Worm (Caenorhabditis elegans): ENCODE measurements around the gene ZK353.4.

The ZK353.4 gene

DNA sequence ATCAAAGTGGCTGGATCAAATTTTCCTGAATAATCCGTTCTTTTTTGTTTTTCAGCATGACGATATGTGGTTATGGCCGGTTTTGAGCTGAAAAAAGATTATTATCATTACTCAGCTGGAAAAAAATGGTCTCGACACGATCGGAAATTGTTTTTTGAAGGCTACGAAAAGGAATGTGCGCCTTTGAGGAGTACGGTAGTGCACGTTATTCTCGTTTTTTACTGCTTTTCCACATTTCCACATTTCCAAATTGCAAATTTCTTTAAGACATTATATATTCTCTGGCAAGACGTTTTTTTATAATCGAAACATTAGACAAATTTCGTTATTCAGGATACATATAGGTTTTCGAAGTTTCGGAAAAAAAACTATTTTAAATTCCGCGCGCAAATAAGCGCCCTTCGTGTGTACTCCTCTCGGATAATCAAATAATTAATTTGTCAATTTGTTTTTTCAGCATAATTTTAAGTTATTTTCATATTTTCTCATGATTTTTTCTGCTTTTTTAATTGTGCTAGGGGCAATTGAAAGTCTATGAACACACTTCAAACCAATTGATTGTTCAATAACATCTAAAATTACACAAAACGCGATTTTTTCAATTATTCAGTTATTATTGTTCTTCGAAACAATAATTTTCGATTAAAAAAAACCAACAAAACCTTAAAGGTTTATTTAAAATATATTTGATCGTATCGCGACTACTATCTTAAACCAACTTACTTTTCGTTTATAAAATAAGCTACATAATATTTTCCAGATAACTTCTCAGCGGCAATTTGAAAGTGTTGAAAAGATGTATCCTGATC, 26.0 kb downstream of the ZK353.4 start, which contains the start of gene R05D3.3:
Gene R05D3.3 (plus strand): TSS at position 759 of the 809 bp plus-strand sequence.
- TF ChIP-seq mab-5 (tag; optimal IDR thresholded peaks at IDR 0.05) (no peak), ces-1 (GFP tag; optimal IDR thresholded peaks at IDR 0.05) (no peak), mep-1 (tag; optimal IDR thresholded peaks at IDR 0.05) (no peak), flh-1 (GFP tag; optimal IDR thresholded peaks at IDR 0.05) (no peak)

DNA sequence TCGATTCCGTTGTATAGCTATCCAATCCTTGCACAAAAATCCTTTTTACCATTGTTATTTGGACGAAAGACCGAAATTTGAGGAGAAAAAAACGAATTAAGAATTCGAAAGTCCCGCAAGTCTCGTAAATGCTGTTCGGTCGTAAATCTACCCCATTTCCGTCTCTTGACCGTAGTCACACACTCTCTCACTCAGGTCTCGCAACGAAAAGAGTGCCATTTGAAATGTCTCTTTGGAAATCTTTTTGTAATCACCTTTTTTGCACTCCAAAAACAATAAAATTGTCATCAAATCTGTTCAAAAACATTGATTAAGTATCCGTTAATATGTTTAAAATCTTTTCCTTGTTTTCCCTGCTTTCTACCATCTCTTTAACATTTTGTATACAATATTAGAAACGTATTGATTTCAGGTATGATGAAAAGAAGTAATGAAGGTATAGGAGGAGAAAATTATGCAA, 31.2 kb downstream of the ZK353.4 start, which contains the start of the genes R05D3.8 and rfp-1:
Gene R05D3.8 (minus strand): TSS at position 115 of the 460 bp plus-strand sequence.
Gene rfp-1 (plus strand): TSS at position 410 of the 460 bp plus-strand sequence.
- peak; percentile 11 for TF ChIP-seq nhr-12 (tag; optimal IDR thresholded peaks at IDR 0.05)
- no peak for TF ChIP-seq flh-1 (GFP tag; optimal IDR thresholded peaks at IDR 0.05)
- peak; percentile 50 for TF ChIP-seq unc-120 (tag; optimal IDR thresholded peaks at IDR 0.05; ENCODE audit: poor library complexity, severe bottlenecking)
- TF ChIP-seq pha-4 (tag; optimal IDR thresholded peaks at IDR 0.05) = peak; percentile 51
- peak; percentile 13 for TF ChIP-seq nhr-28 (tag; optimal IDR thresholded peaks at IDR 0.05)
- no peak for TF ChIP-seq cnd-1 (tag; optimal IDR thresholded peaks at IDR 0.05)
- TF ChIP-seq hlh-1 (tag; optimal IDR thresholded peaks at IDR 0.05) = peak; percentile 43
- peak; percentile 75 for TF ChIP-seq nhr-237 (tag; optimal IDR thresholded peaks at IDR 0.05)
- peak; percentile 65 for TF ChIP-seq ces-1 (GFP tag; optimal IDR thresholded peaks at IDR 0.05)
- peak; percentile 51 for TF ChIP-seq unc-62 (GFP tag; optimal IDR thresholded peaks at IDR 0.05)
- peak; percentile 96 for TF ChIP-seq lsy-2 (tag; optimal IDR thresholded peaks at IDR 0.05)
- TF ChIP-seq mep-1 (tag; optimal IDR thresholded peaks at IDR 0.05) = peak; percentile 83
- peak; percentile 23 for TF ChIP-seq nhr-2 (tag; optimal IDR thresholded peaks at IDR 0.05)
- no peak for TF ChIP-seq blmp-1 (tag; optimal IDR thresholded peaks at IDR 0.05)
- TF ChIP-seq elt-3 (tag; optimal IDR thresholded peaks at IDR 0.05) = no peak
- peak; percentile 59 for TF ChIP-seq ceh-39 (tag; optimal IDR thresholded peaks at IDR 0.05)

DNA sequence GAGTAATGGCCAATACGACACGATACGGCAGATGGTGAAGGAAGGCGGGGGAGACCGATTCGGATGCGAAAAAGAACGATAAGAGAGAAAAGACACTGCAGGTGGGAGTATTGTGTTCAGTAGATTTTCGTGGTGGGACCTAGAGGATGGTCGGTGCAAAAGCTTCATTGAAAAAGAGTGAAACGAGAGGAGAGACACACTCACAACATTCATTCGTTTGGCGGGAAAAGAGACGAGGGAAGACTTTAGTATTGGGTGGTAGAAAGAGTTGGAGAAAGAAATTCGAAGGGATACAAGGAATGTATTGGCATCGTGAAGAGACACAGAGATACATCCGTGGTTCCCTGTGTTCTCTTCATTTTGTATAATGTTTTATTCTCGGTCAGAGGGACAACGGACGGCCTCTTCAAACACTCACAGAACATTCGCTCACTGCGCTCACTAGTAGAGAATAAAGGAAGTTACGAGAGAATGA, 33.0 kb downstream of the ZK353.4 start:
- peak; percentile 31 for TF ChIP-seq M03D4.4 (tag; optimal IDR thresholded peaks at IDR 0.05)
- peak; percentile 33 for TF ChIP-seq pha-4 (tag; optimal IDR thresholded peaks at IDR 0.05)
- peak; percentile 47 for TF ChIP-seq lin-32 (GFP tag; optimal IDR thresholded peaks at IDR 0.05)
- peak; percentile 48 for TF ChIP-seq mep-1 (tag; optimal IDR thresholded peaks at IDR 0.05)
- TF ChIP-seq lsy-2 (tag; optimal IDR thresholded peaks at IDR 0.05) = peak; percentile 35
- peak; percentile 64 for TF ChIP-seq unc-120 (tag; optimal IDR thresholded peaks at IDR 0.05; ENCODE audit: poor library complexity, severe bottlenecking)
- TF ChIP-seq mls-2 (tag; optimal IDR thresholded peaks at IDR 0.05) = peak; percentile 62
- TF ChIP-seq flh-1 (GFP tag; optimal IDR thresholded peaks at IDR 0.05) = no peak
- no peak for TF ChIP-seq sptf-1 (tag; optimal IDR thresholded peaks at IDR 0.05)
- peak; percentile 28 for TF ChIP-seq nhr-237 (tag; optimal IDR thresholded peaks at IDR 0.05)
- peak; percentile 68 for TF ChIP-seq ces-1 (GFP tag; optimal IDR thresholded peaks at IDR 0.05)
- TF ChIP-seq mab-5 (tag; optimal IDR thresholded peaks at IDR 0.05) = no peak
- TF ChIP-seq unc-62 (GFP tag; optimal IDR thresholded peaks at IDR 0.05) = peak; percentile 71
- TF ChIP-seq cnd-1 (tag; optimal IDR thresholded peaks at IDR 0.05) = peak; percentile 78
- TF ChIP-seq hlh-1 (tag; optimal IDR thresholded peaks at IDR 0.05) = peak; percentile 70

DNA sequence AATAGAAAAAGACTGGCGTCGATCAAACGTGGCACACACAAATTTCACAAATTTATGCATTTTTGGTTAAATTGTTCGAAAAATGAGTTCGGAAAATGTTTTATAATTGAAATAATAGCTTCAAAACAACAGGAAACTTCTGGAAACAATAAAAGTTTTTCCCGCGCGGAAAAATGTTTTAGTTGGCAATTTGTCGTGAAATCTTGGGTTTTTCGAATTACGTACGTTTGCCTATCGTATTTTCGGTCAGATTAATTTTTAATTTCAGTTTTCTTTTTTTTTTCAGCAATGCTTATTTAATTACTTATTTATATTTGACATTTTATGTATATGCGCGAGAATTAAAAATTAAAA, 34.0 kb downstream of the ZK353.4 start:
- no peak for TF ChIP-seq mab-5 (tag; optimal IDR thresholded peaks at IDR 0.05)
- no peak for TF ChIP-seq unc-120 (tag; optimal IDR thresholded peaks at IDR 0.05; ENCODE audit: poor library complexity, severe bottlenecking)

DNA sequence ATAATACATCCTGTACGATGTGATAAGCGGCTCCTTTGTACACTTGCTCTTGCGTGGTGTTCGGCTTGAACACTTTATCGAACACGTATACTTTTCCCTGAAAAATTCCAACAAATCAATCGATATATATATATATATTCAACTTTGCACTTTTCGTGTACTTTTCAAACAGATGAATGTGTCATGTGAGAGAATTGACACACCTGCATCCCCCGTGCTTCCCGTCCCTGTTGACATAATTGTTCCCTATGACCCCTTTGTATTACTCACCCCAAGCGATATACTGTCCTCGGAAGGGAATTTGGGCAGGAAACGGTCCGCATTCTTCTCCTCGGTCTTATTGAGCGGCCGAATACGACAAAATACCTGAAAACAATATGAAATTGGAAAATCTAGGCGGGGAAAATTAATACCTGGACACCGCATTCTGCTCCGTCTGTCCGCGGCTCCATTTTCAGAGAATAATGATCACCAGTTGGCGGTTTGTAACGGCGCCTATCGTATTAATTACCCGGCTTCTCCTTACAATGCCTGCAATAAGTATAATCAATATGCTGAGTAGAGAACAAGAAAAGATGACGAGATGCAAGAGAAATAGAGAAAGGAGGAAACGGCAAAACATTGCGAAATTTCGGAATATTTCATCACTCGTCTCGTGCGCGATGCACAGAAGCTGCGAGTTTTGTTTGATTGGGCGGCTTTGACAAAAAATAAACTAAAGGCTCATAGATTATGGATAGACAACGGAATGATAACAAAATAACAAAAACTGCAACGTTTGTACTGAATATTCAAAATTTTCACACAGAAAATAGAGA, 34.6 kb downstream of the ZK353.4 start, which contains the start of gene unc-116:
Gene unc-116 (minus strand): TSS at position 531 of the 818 bp plus-strand sequence.
- TF ChIP-seq cnd-1 (tag; optimal IDR thresholded peaks at IDR 0.05) (no peak), hlh-1 (tag; optimal IDR thresholded peaks at IDR 0.05) (no peak), nhr-12 (tag; optimal IDR thresholded peaks at IDR 0.05) (no peak), unc-62 (GFP tag; optimal IDR thresholded peaks at IDR 0.05) (no peak), unc-120 (tag; optimal IDR thresholded peaks at IDR 0.05; ENCODE audit: poor library complexity, severe bottlenecking) (no peak), lsy-2 (tag; optimal IDR thresholded peaks at IDR 0.05) (no peak), sptf-1 (tag; optimal IDR thresholded peaks at IDR 0.05) (no peak), nhr-2 (tag; optimal IDR thresholded peaks at IDR 0.05) (no peak), nhr-76 (tag; optimal IDR thresholded peaks at IDR 0.05) (no peak), lin-13 (tag; optimal IDR thresholded peaks at IDR 0.05) (no peak), lin-32 (GFP tag; optimal IDR thresholded peaks at IDR 0.05) (no peak), mab-5 (tag; optimal IDR thresholded peaks at IDR 0.05) (no peak), mep-1 (tag; optimal IDR thresholded peaks at IDR 0.05) (no peak), ham-2 (GFP tag; optimal IDR thresholded peaks at IDR 0.05) (peak; percentile 11), ztf-11 (tag; optimal IDR thresholded peaks at IDR 0.05) (no peak), sem-2 (GFP tag; optimal IDR thresholded peaks at IDR 0.05) (no peak), ceh-83 (GFP tag; optimal IDR thresholded peaks at IDR 0.05) (no peak), blmp-1 (tag; optimal IDR thresholded peaks at IDR 0.05) (no peak), nhr-237 (tag; optimal IDR thresholded peaks at IDR 0.05) (peak; percentile 69), ceh-43 (GFP tag; optimal IDR thresholded peaks at IDR 0.05) (no peak), elt-1 (tag; optimal IDR thresholded peaks at IDR 0.05; ENCODE audit: borderline replicate concordance, insufficient read depth) (no peak), ceh-39 (tag; optimal IDR thresholded peaks at IDR 0.05) (no peak), tbx-8 (GFP tag; optimal IDR thresholded peaks at IDR 0.05) (no peak), unc-39 (tag; optimal IDR thresholded peaks at IDR 0.05) (no peak), mls-2 (tag; optimal IDR thresholded peaks at IDR 0.05) (no peak), bed-3 (GFP tag; optimal IDR thresholded peaks at IDR 0.05) (no peak), elt-3 (tag; optimal IDR thresholded peaks at IDR 0.05) (peak; percentile 13), nhr-28 (tag; optimal IDR thresholded peaks at IDR 0.05) (no peak), ces-1 (GFP tag; optimal IDR thresholded peaks at IDR 0.05) (peak; percentile 50), zip-8 (tag; optimal IDR thresholded peaks at IDR 0.05) (no peak), flh-1 (GFP tag; optimal IDR thresholded peaks at IDR 0.05) (no peak)

All from whole organism, mixed stage, embryonic.